Worm (Caenorhabditis elegans) whole organism, L4 larva: ENCODE measurements around the gene oga-1.
A peak's percentile ranks its signal among the peaks of the same experiment; 100 is the strongest.

Source experiments
- F37D6.2 ChIP-seq: sonication (generic microtip); optimal IDR thresholded peaks from 2 replicates; lab custom pipeline; 2016; ENCODE audit warnings: mild to moderate bottlenecking, missing genetic modification characterization, missing compliant biosample characterization
- T20F7.1 ChIP-seq: fragments of 200-800 bp; sonication (Bioruptor generic); optimal IDR thresholded peaks from 2 replicates; lab custom pipeline; 2018; ENCODE audit warnings: mild to moderate bottlenecking, missing genetic modification characterization, missing compliant biosample characterization
- Y75B8A.6 ChIP-seq: fragments of 200-800 bp; sonication (Bioruptor generic); IDR thresholded peaks from 2 replicates; pipeline ENCODE4 v1.3.6; 2022; ENCODE audit warnings: missing genetic modification reagents, missing genetic modification characterization, missing compliant biosample characterization
- ZK546.5 ChIP-seq, 2 experiments: sonication (generic microtip); optimal IDR thresholded peaks; 2 replicates each; lab custom pipeline; 2017; ENCODE audit warnings: missing biosample characterization in 2 of 2, missing genetic modification characterization in 2 of 2
- aha-1 ChIP-seq: fragments of 150-350 bp; peaks from one replicate; lab custom pipeline; 2014; ENCODE audit warnings: missing biosample characterization, missing genetic modification characterization
- aly-2 ChIP-seq: sonication (generic microtip); optimal IDR thresholded peaks from 2 replicates; lab custom pipeline; 2018; ENCODE audit warnings: missing biosample characterization, missing genetic modification characterization
- ama-1 ChIP-seq: fragments of 150-350 bp; optimal IDR thresholded peaks from 2 replicates; lab custom pipeline; 2014; ENCODE audit warnings: inconsistent platforms, mixed read lengths
- ceh-20 ChIP-seq: fragments of 200-800 bp; sonication (Bioruptor generic); IDR thresholded peaks from 2 replicates; pipeline ENCODE4 v1.3.6; 2022; ENCODE audit warnings: missing genetic modification reagents, missing genetic modification characterization, missing compliant biosample characterization
- ceh-32 ChIP-seq: sonication (generic microtip); optimal IDR thresholded peaks from 2 replicates; lab custom pipeline; 2016; ENCODE audit warnings: mild to moderate bottlenecking, missing genetic modification characterization, missing compliant biosample characterization; ENCODE audit not compliant: poor library complexity
- ceh-44 ChIP-seq: fragments of 200-800 bp; sonication (Bioruptor generic); IDR thresholded peaks from 2 replicates; pipeline ENCODE4 v1.3.6; 2022; ENCODE audit warnings: missing genetic modification reagents, missing genetic modification characterization, missing compliant biosample characterization
- ceh-62 ChIP-seq: sonication (generic microtip); optimal IDR thresholded peaks from 2 replicates; lab custom pipeline; 2017; ENCODE audit warnings: missing biosample characterization, missing genetic modification characterization
- ces-1 ChIP-seq: fragments of 150-350 bp; sonication (generic microtip); optimal IDR thresholded peaks from 4 replicates; lab custom pipeline; 2014; ENCODE audit warnings: missing biosample characterization, missing genetic modification reagents, missing genetic modification characterization
- cey-2 ChIP-seq: sonication (generic microtip); optimal IDR thresholded peaks from 3 replicates; lab custom pipeline; 2017; ENCODE audit warnings: missing genetic modification characterization, mild to moderate bottlenecking, missing compliant biosample characterization, antibody characterized with exemption, borderline replicate concordance; ENCODE audit not compliant: insufficient read depth
- daf-19 ChIP-seq: fragments of 200-800 bp; sonication (Bioruptor generic); conservative IDR thresholded peaks from 2 replicates; pipeline ENCODE4 v1.3.6; 2022; ENCODE audit warnings: missing genetic modification characterization, missing compliant biosample characterization
- dmd-6 ChIP-seq: fragments of 200-800 bp; sonication (Bioruptor generic); IDR thresholded peaks from 2 replicates; pipeline ENCODE4 v1.3.6; 2022; ENCODE audit warnings: missing genetic modification reagents, missing genetic modification characterization, missing compliant biosample characterization
- dmd-9 ChIP-seq: fragments of 200-800 bp; sonication (Bioruptor generic); IDR thresholded peaks from 2 replicates; pipeline ENCODE4 v1.3.6; 2022; ENCODE audit warnings: missing genetic modification reagents, missing genetic modification characterization, missing compliant biosample characterization
- duxl-1 ChIP-seq: sonication (generic microtip); optimal IDR thresholded peaks from 2 replicates; lab custom pipeline; 2016; ENCODE audit warnings: mild to moderate bottlenecking, missing genetic modification characterization, moderate library complexity, missing compliant biosample characterization; ENCODE audit not compliant: poor library complexity
- dve-1 ChIP-seq: sonication (generic microtip); optimal IDR thresholded peaks from 2 replicates; lab custom pipeline; 2017; ENCODE audit warnings: antibody characterized with exemption, mild to moderate bottlenecking, missing genetic modification characterization, missing compliant biosample characterization; ENCODE audit not compliant: insufficient read depth
- fkh-10 ChIP-seq: fragments of 150-350 bp; optimal IDR thresholded peaks from 2 replicates; lab custom pipeline; 2014; ENCODE audit warnings: missing biosample characterization, missing genetic modification reagents, missing genetic modification characterization
- gei-8 ChIP-seq: fragments of 200-800 bp; sonication (Bioruptor generic); optimal IDR thresholded peaks from 2 replicates; lab custom pipeline; 2018; ENCODE audit warnings: mild to moderate bottlenecking, missing genetic modification characterization, missing compliant biosample characterization
- hif-1 ChIP-seq, 2 experiments: sonication (generic microtip); optimal IDR thresholded peaks; 2 replicates each; lab custom pipeline; 2016 to 2017; ENCODE audit warnings: missing compliant biosample characterization in 2 of 2, missing genetic modification characterization in 2 of 2, missing genetic modification reagents in 2 of 2, missing genotype in 2 of 2, mild to moderate bottlenecking in 1 of 2
- hlh-30 ChIP-seq: sonication (generic microtip); optimal IDR thresholded peaks from 2 replicates; lab custom pipeline; 2017; ENCODE audit warnings: antibody characterized with exemption, mild to moderate bottlenecking, missing genetic modification characterization, missing compliant biosample characterization; ENCODE audit not compliant: insufficient read depth
- lim-7 ChIP-seq: fragments of 200-800 bp; sonication (Bioruptor generic); IDR thresholded peaks from 2 replicates; pipeline ENCODE4 v1.3.6; 2022; ENCODE audit warnings: missing genetic modification characterization, missing compliant biosample characterization
- lin-13 ChIP-seq: fragments of 150-350 bp; optimal IDR thresholded peaks from 2 replicates; lab custom pipeline; 2014; ENCODE audit warnings: missing biosample characterization, missing genetic modification reagents, missing genetic modification characterization
- lin-15B ChIP-seq: fragments of 150-350 bp; sonication (generic microtip); optimal IDR thresholded peaks from 3 replicates; lab custom pipeline; 2014; ENCODE audit warnings: missing biosample characterization, missing genetic modification characterization
- lin-29 ChIP-seq: fragments of 200-800 bp; sonication (Bioruptor generic); IDR thresholded peaks from 2 replicates; pipeline ENCODE4 v1.3.6; 2022; ENCODE audit warnings: missing genetic modification reagents, missing genetic modification characterization, missing compliant biosample characterization
- lir-3 ChIP-seq: sonication (generic microtip); optimal IDR thresholded peaks from 2 replicates; lab custom pipeline; 2016; ENCODE audit warnings: mild to moderate bottlenecking, missing genetic modification characterization, missing compliant biosample characterization
- madf-5 ChIP-seq, 2 experiments: fragments of 200-800 bp; sonication (Bioruptor generic); IDR thresholded peaks; 2 replicates each; pipeline ENCODE4 v1.3.6; 2022; ENCODE audit warnings: missing compliant biosample characterization in 2 of 2, missing genetic modification characterization in 2 of 2
- mep-1 ChIP-seq: fragments of 150-350 bp; sonication (generic microtip); optimal IDR thresholded peaks from 3 replicates; lab custom pipeline; 2014; ENCODE audit warnings: missing biosample characterization, missing genetic modification characterization
- nhr-10 ChIP-seq: fragments of 150-350 bp; optimal IDR thresholded peaks from 2 replicates; lab custom pipeline; 2014; ENCODE audit warnings: missing biosample characterization, missing genetic modification characterization
- nhr-11 ChIP-seq: fragments of 150-350 bp; optimal IDR thresholded peaks from 2 replicates; lab custom pipeline; 2014; ENCODE audit warnings: missing biosample characterization, missing genetic modification characterization
- nhr-25 ChIP-seq: sonication (generic microtip); optimal IDR thresholded peaks from 2 replicates; lab custom pipeline; 2017; ENCODE audit warnings: missing genetic modification characterization, mild to moderate bottlenecking, missing compliant biosample characterization, antibody characterized with exemption, moderate library complexity, borderline replicate concordance; ENCODE audit not compliant: insufficient read depth
- nhr-48 ChIP-seq: sonication (generic microtip); optimal IDR thresholded peaks from 2 replicates; lab custom pipeline; 2016; ENCODE audit warnings: mild to moderate bottlenecking, missing genetic modification characterization, missing compliant biosample characterization
- nhr-6 ChIP-seq: fragments of 150-350 bp; optimal IDR thresholded peaks from 2 replicates; lab custom pipeline; 2014; ENCODE audit warnings: missing biosample characterization, missing genetic modification characterization
- nhr-76 ChIP-seq: fragments of 150-350 bp; optimal IDR thresholded peaks from 2 replicates; lab custom pipeline; 2014; ENCODE audit warnings: missing biosample characterization, missing genetic modification characterization
- pha-4 ChIP-seq, 2 experiments: fragments of 150-350 bp in 1 of 2; fragments of 200-800 bp in 1 of 2; sonication (Bioruptor generic) in 1 of 2; IDR thresholded peaks in 1 of 2; optimal IDR thresholded peaks in 1 of 2; 2 replicates each; pipeline versions ENCODE4 v1.3.6 to Lab custom; 2014 to 2022; ENCODE audit warnings: missing genetic modification characterization in 2 of 2, missing genetic modification reagents in 2 of 2, missing biosample characterization in 1 of 2, missing compliant biosample characterization in 1 of 2
- php-3 ChIP-seq: fragments of 200-800 bp; sonication (Bioruptor generic); IDR thresholded peaks from 2 replicates; pipeline ENCODE4 v1.3.6; 2022; ENCODE audit warnings: missing genetic modification reagents, missing genetic modification characterization, missing compliant biosample characterization
- pqm-1 ChIP-seq: sonication (generic microtip); optimal IDR thresholded peaks from 2 replicates; lab custom pipeline; 2017; ENCODE audit warnings: missing biosample characterization, missing genetic modification characterization
- set-16 ChIP-seq: fragments of 200-800 bp; sonication (Bioruptor generic); IDR thresholded peaks from 2 replicates; pipeline ENCODE4 v1.3.6; 2022; ENCODE audit warnings: missing genetic modification reagents, missing genetic modification characterization, missing compliant biosample characterization
- skn-1 ChIP-seq: fragments of 150-350 bp; optimal IDR thresholded peaks from 2 replicates; lab custom pipeline; 2014; ENCODE audit warnings: missing biosample characterization, missing genetic modification characterization
- snpc-4 ChIP-seq: fragments of 150-350 bp; optimal IDR thresholded peaks from 2 replicates; lab custom pipeline; 2014; ENCODE audit warnings: missing biosample characterization, missing genetic modification characterization
- spr-3 ChIP-seq: fragments of 200-800 bp; sonication (Bioruptor generic); optimal IDR thresholded peaks from 2 replicates; lab custom pipeline; 2018; ENCODE audit warnings: mild to moderate bottlenecking, missing genetic modification characterization, missing compliant biosample characterization
- tag-97 ChIP-seq: fragments of 200-800 bp; sonication (Bioruptor generic); IDR thresholded peaks from 2 replicates; pipeline ENCODE4 v1.3.6; 2022; ENCODE audit warnings: missing genetic modification characterization, missing compliant biosample characterization
- tra-1 ChIP-seq: fragments of 200-800 bp; sonication (Bioruptor generic); IDR thresholded peaks from 2 replicates; pipeline ENCODE4 v1.3.6; 2022; ENCODE audit warnings: missing genetic modification reagents, missing genetic modification characterization, missing compliant biosample characterization
- unc-130 ChIP-seq: sonication (generic microtip); optimal IDR thresholded peaks from 2 replicates; lab custom pipeline; 2016; ENCODE audit warnings: missing genetic modification reagents, missing genetic modification characterization, missing compliant biosample characterization
- vab-7 ChIP-seq: fragments of 200-800 bp; sonication (Bioruptor generic); IDR thresholded peaks from 2 replicates; pipeline ENCODE4 v1.3.6; 2022; ENCODE audit warnings: missing genetic modification reagents, missing genetic modification characterization, missing compliant biosample characterization
- zag-1 ChIP-seq: fragments of 150-350 bp; optimal IDR thresholded peaks from 2 replicates; lab custom pipeline; 2014; ENCODE audit warnings: missing biosample characterization, missing genetic modification characterization
- zfp-3 ChIP-seq: fragments of 200-800 bp; sonication (Bioruptor generic); conservative IDR thresholded peaks from 2 replicates; pipeline ENCODE4 v1.3.6; 2022; ENCODE audit warnings: missing genetic modification reagents, missing genetic modification characterization, missing compliant biosample characterization
- zip-11 ChIP-seq: fragments of 200-800 bp; sonication (Bioruptor generic); IDR thresholded peaks from 2 replicates; pipeline ENCODE4 v1.3.6; 2022; ENCODE audit warnings: missing genetic modification characterization, missing compliant biosample characterization

Gene oga-1

DNA sequence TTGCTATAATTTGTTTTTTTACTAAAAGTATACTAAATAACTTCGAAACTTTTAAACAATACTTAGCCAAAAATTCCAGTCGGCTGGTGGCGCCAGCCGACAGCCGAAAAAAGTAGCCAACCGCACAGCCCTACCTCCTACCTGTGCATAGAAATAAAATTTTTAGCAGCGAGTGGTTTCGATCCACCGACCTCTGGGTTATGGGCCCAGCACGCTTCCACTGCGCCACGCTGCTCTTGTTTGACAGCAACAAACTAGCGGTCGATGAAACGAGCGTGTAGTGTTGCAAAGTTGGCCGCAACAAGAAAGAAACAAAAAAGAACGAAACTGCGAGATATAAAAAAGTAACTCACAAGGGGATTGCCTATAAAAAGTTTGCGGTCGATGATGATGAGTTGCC lies 25.8 kb upstream of the oga-1 start:
- TF ChIP-seq madf-5 (GFP tag; IDR thresholded peaks at IDR 0.05; lab: Robert Waterston, UW) (peak in 1 of 2 experiments; percentile 44; a peak in 1 of 4 replicates), hlh-30 (tag; lab: Kevin White, UChicago) (no peak), tag-97 (GFP tag; lab: Robert Waterston, UW) (no peak), cey-2 (tag; lab: Kevin White, UChicago) (no peak), lin-15B (tag; lab: Kevin White, UChicago) (no peak), set-16 (GFP tag; lab: Robert Waterston, UW) (no peak), nhr-10 (no peak), lir-3 (tag; lab: Kevin White, UChicago) (peak; percentile 42), dmd-6 (GFP tag; lab: Robert Waterston, UW) (peak; percentile 48), hif-1 (tag; optimal IDR thresholded peaks at IDR 0.05; lab: Kevin White, UChicago) (no peak), skn-1 (tag; lab: Kevin White, UChicago) (no peak), mep-1 (peak; percentile 59), daf-19 (0 out of 2 replicates have a peak, but pooled peaks have one; percentile 50), snpc-4 (tag; lab: Kevin White, UChicago) (no peak), duxl-1 (tag; lab: Kevin White, UChicago) (peak; percentile 39), pqm-1 (tag; lab: Kevin White, UChicago) (no peak), zip-11 (GFP tag; lab: Robert Waterston, UW) (no peak), ces-1 (GFP tag; lab: Kevin White, UChicago) (no peak), tra-1 (GFP tag; lab: Robert Waterston, UW) (peak; percentile 31; the same call in 1 of the 2 replicates), nhr-11 (tag; lab: Kevin White, UChicago) (no peak), lin-29 (GFP tag; lab: Robert Waterston, UW) (0 out of 2 replicates have a peak, but pooled peaks have one; percentile 32), php-3 (GFP tag; lab: Robert Waterston, UW) (peak; percentile 56; the same call in 1 of the 2 replicates), aha-1 (tag; lab: Kevin White, UChicago) (no peak), lim-7 (GFP tag; lab: Robert Waterston, UW) (peak; percentile 86), dmd-9 (GFP tag; lab: Robert Waterston, UW) (no peak), pha-4 (GFP tag; IDR thresholded peaks at IDR 0.05; lab: Robert Waterston, UW) (peak; percentile 84), pha-4 (tag; optimal IDR thresholded peaks at IDR 0.05; lab: Kevin White, UChicago) (no peak), F37D6.2 (peak; percentile 22), T20F7.1 (GFP tag; lab: Kevin White, UChicago) (no peak), spr-3 (GFP tag; lab: Kevin White, UChicago) (peak; percentile 14), ceh-20 (GFP tag; lab: Robert Waterston, UW) (0 out of 2 replicates have a peak, but pooled peaks have one; percentile 52), zfp-3 (peak; percentile 74; the same call in 1 of the 2 replicates), fkh-10 (GFP tag; lab: Kevin White, UChicago) (no peak), nhr-6 (tag; lab: Kevin White, UChicago) (peak; percentile 33), ceh-62 (tag; lab: Kevin White, UChicago) (no peak), ceh-32 (no peak), Y75B8A.6 (peak; percentile 26; the same call in 1 of the 2 replicates), ceh-44 (GFP tag; lab: Robert Waterston, UW) (peak; percentile 54; the same call in 1 of the 2 replicates), nhr-76 (tag; lab: Kevin White, UChicago) (no peak), zag-1 (tag; lab: Kevin White, UChicago) (no peak), nhr-48 (peak; percentile 38), vab-7 (GFP tag; lab: Robert Waterston, UW) (peak; percentile 68; the same call in 1 of the 2 replicates), ZK546.5 (tag; optimal IDR thresholded peaks at IDR 0.05; lab: Kevin White, UChicago) (no peak), nhr-25 (no peak), aly-2 (tag; lab: Kevin White, UChicago) (no peak), ama-1 (lab: Kevin White, UChicago) (no peak), gei-8 (peak; percentile 36), lin-13 (GFP tag; lab: Kevin White, UChicago) (peak; percentile 1), dve-1 (tag; lab: Kevin White, UChicago) (peak; percentile 35), unc-130 (GFP tag; lab: Kevin White, UChicago) (peak; percentile 6)
